Fruit fly (Drosophila melanogaster) whole organism, embryonic: ENCODE data around the gene Grd.

Source experiments
- Abd-B ChIP-seq: fragments of 200-800 bp; sonication (Bioruptor generic); optimal IDR thresholded peaks from 2 replicates; lab custom pipeline; 2018; ENCODE audit warnings: missing biosample characterization, mild to moderate bottlenecking, missing genetic modification characterization, moderate library complexity
- Adf1 ChIP-seq: fragments of 200-800 bp; sonication (Bioruptor generic); IDR thresholded peaks from 2 replicates; pipeline ENCODE4 v1.3.6; 2022; ENCODE audit warnings: missing biosample characterization, missing genetic modification characterization
- Atf-2 ChIP-seq: fragments of 200-800 bp; sonication (Bioruptor generic); optimal IDR thresholded peaks from 2 replicates; lab custom pipeline; 2016; ENCODE audit warnings: missing biosample characterization, missing genetic modification characterization
- Awh ChIP-seq: fragments of 200-800 bp; sonication (Bioruptor generic); IDR thresholded peaks from 2 replicates; pipeline ENCODE4, ENCODE4 v1.3.6; 2022; ENCODE audit warnings: missing biosample characterization, missing genetic modification characterization
- BEAF-32 ChIP-seq: fragments of 200-800 bp; sonication (Bioruptor generic); optimal IDR thresholded peaks from 3 replicates; lab custom pipeline; 2017; ENCODE audit warnings: missing biosample characterization, missing genetic modification characterization, mild to moderate bottlenecking, moderate library complexity, missing genetic modification reagents
- Bgb ChIP-seq: fragments of 200-800 bp; sonication (Bioruptor generic); IDR thresholded peaks from 2 replicates; pipeline ENCODE4 v1.3.6; 2022; ENCODE audit warnings: missing biosample characterization, missing genetic modification characterization; ENCODE audit not compliant: partially characterized antibody
- CG10321 ChIP-seq: fragments of 200-800 bp; sonication (Bioruptor generic); IDR thresholded peaks from 2 replicates; pipeline ENCODE4 v1.3.6; 2022; ENCODE audit warnings: missing biosample characterization, missing genetic modification characterization
- CG10654 ChIP-seq: fragments of 200-800 bp; sonication (Bioruptor generic); optimal IDR thresholded peaks from 2 replicates; lab custom pipeline; 2016; ENCODE audit warnings: missing biosample characterization, missing genetic modification characterization
- CG13296 ChIP-seq: fragments of 200-800 bp; sonication (Bioruptor generic); optimal IDR thresholded peaks from 3 replicates; lab custom pipeline; 2018; ENCODE audit warnings: missing biosample characterization, mild to moderate bottlenecking, missing genetic modification characterization
- CG15073 ChIP-seq: fragments of 200-800 bp; sonication (Bioruptor generic); optimal IDR thresholded peaks from 2 replicates; lab custom pipeline; 2016; ENCODE audit warnings: missing biosample characterization, missing genetic modification characterization
- CG16863 ChIP-seq: fragments of 200-800 bp; sonication (Bioruptor generic); optimal IDR thresholded peaks from 3 replicates; lab custom pipeline; 2016; ENCODE audit warnings: missing biosample characterization, missing genetic modification characterization
- CG17385 ChIP-seq: fragments of 200-800 bp; sonication (Bioruptor generic); optimal IDR thresholded peaks from 3 replicates; lab custom pipeline; 2018; ENCODE audit warnings: missing biosample characterization, mild to moderate bottlenecking, missing genetic modification characterization
- CG1792 ChIP-seq: fragments of 200-800 bp; sonication (Bioruptor generic); optimal IDR thresholded peaks from 2 replicates; lab custom pipeline; 2016; ENCODE audit warnings: missing biosample characterization, missing genetic modification characterization
- CG18476 ChIP-seq: fragments of 200-800 bp; sonication (Bioruptor generic); optimal IDR thresholded peaks from 2 replicates; lab custom pipeline; 2016; ENCODE audit warnings: missing biosample characterization, mild to moderate bottlenecking, missing genetic modification characterization
- CG2199 ChIP-seq: fragments of 200-800 bp; sonication (Bioruptor generic); IDR thresholded peaks from 3 replicates; pipeline ENCODE4 v1.3.6; 2022; ENCODE audit warnings: missing biosample characterization, missing genetic modification characterization
- CG30403 ChIP-seq: fragments of 200-800 bp; sonication (Bioruptor generic); optimal IDR thresholded peaks from 3 replicates; lab custom pipeline; 2016; ENCODE audit warnings: missing biosample characterization, missing genetic modification characterization
- CG33213 ChIP-seq: fragments of 200-800 bp; sonication (Bioruptor generic); optimal IDR thresholded peaks from 3 replicates; lab custom pipeline; 2016; ENCODE audit warnings: missing biosample characterization, missing genetic modification characterization
- CG34422 ChIP-seq: fragments of 200-800 bp; sonication (Bioruptor generic); IDR thresholded peaks from 3 replicates; pipeline ENCODE4 v1.3.6; 2022; ENCODE audit warnings: missing biosample characterization, missing genetic modification characterization
- CG4328 ChIP-seq: fragments of 200-800 bp; sonication (Bioruptor generic); optimal IDR thresholded peaks from 3 replicates; lab custom pipeline; 2017; ENCODE audit warnings: missing biosample characterization, missing genetic modification reagents, missing genetic modification characterization
- CG4360 ChIP-seq: fragments of 200-800 bp; sonication (Bioruptor generic); IDR thresholded peaks from 2 replicates; pipeline ENCODE4 v1.3.6; 2022; ENCODE audit warnings: missing biosample characterization, missing genetic modification characterization
- CG4424 ChIP-seq: fragments of 200-800 bp; sonication (Bioruptor generic); optimal IDR thresholded peaks from 3 replicates; lab custom pipeline; 2016; ENCODE audit warnings: missing biosample characterization, missing genetic modification characterization
- CG4730 ChIP-seq: fragments of 200-800 bp; sonication (Bioruptor generic); IDR thresholded peaks from 2 replicates; pipeline ENCODE4 v1.3.6; 2022; ENCODE audit warnings: missing biosample characterization, missing genetic modification characterization
- CG6791 ChIP-seq: fragments of 200-800 bp; sonication (Bioruptor generic); IDR thresholded peaks from 3 replicates; pipeline ENCODE4 v1.3.6; 2022; ENCODE audit warnings: missing biosample characterization, missing genetic modification characterization; ENCODE audit not compliant: partially characterized antibody
- CG7786 ChIP-seq: fragments of 200-800 bp; sonication (Bioruptor generic); optimal IDR thresholded peaks from 2 replicates; lab custom pipeline; 2016; ENCODE audit warnings: missing biosample characterization, missing genetic modification characterization
- CG8290 ChIP-seq, 3 experiments: fragments of 200-800 bp; sonication (Bioruptor generic); optimal IDR thresholded peaks; 2 replicates each; lab custom pipeline; 2016 to 2019; ENCODE audit warnings: missing biosample characterization in 3 of 3, missing genetic modification characterization in 3 of 3, mild to moderate bottlenecking in 2 of 3, moderate library complexity in 1 of 3
- CG8765 ChIP-seq: fragments of 200-800 bp; sonication (Bioruptor generic); IDR thresholded peaks from 2 replicates; pipeline ENCODE4 v1.3.6; 2022; ENCODE audit warnings: missing biosample characterization, missing genetic modification characterization
- Gsc ChIP-seq: fragments of 200-800 bp; sonication (Bioruptor generic); IDR thresholded peaks from 2 replicates; pipeline ENCODE4 v1.3.6; 2022; ENCODE audit warnings: missing biosample characterization, missing genetic modification characterization
- Neu2 ChIP-seq: fragments of 200-800 bp; sonication (Bioruptor generic); optimal IDR thresholded peaks from 3 replicates; lab custom pipeline; 2016; ENCODE audit warnings: missing biosample characterization, missing genetic modification characterization, borderline replicate concordance
- Oli ChIP-seq: fragments of 200-800 bp; sonication (Bioruptor generic); optimal IDR thresholded peaks from 2 replicates; lab custom pipeline; 2018; ENCODE audit warnings: missing biosample characterization, mild to moderate bottlenecking, missing genetic modification characterization, moderate library complexity
- Taf1 ChIP-seq: fragments of 200-800 bp; sonication (Bioruptor generic); IDR thresholded peaks from 2 replicates; pipeline ENCODE4 v1.3.6; 2022; ENCODE audit warnings: missing biosample characterization, missing genetic modification characterization
- YL-1 ChIP-seq: fragments of 200-800 bp; sonication (Bioruptor generic); optimal IDR thresholded peaks from 3 replicates; lab custom pipeline; 2017; ENCODE audit warnings: missing biosample characterization, mild to moderate bottlenecking, missing genetic modification characterization
- abd-A ChIP-seq: fragments of 200-800 bp; sonication (Bioruptor generic); optimal IDR thresholded peaks from 3 replicates; lab custom pipeline; 2019; ENCODE audit warnings: missing biosample characterization, mild to moderate bottlenecking, missing genetic modification characterization, moderate library complexity
- amos ChIP-seq: fragments of 200-800 bp; sonication (Bioruptor generic); IDR thresholded peaks from 2 replicates; pipeline ENCODE4 v1.3.6; 2022; ENCODE audit warnings: missing biosample characterization, missing genetic modification characterization; ENCODE audit not compliant: partially characterized antibody
- btn ChIP-seq: fragments of 200-800 bp; sonication (Bioruptor generic); optimal IDR thresholded peaks from 2 replicates; lab custom pipeline; 2016; ENCODE audit warnings: missing biosample characterization, missing genetic modification characterization
- corto ChIP-seq: fragments of 200-800 bp; sonication (Bioruptor generic); optimal IDR thresholded peaks from 2 replicates; lab custom pipeline; 2016; ENCODE audit warnings: missing biosample characterization, mild to moderate bottlenecking, missing genetic modification characterization, moderate library complexity
- esg ChIP-seq: fragments of 200-800 bp; sonication (Bioruptor generic); conservative IDR thresholded peaks from 2 replicates; pipeline ENCODE4 v1.3.6; 2022; ENCODE audit warnings: missing biosample characterization, missing genetic modification characterization
- ewg ChIP-seq: fragments of 200-800 bp; sonication (Bioruptor generic); optimal IDR thresholded peaks from 3 replicates; lab custom pipeline; 2017; ENCODE audit warnings: mild to moderate bottlenecking, missing biosample characterization, missing genetic modification reagents, missing genetic modification characterization
- fd96Cb ChIP-seq: fragments of 200-800 bp; sonication (Bioruptor generic); optimal IDR thresholded peaks from 2 replicates; lab custom pipeline; 2018; ENCODE audit warnings: missing biosample characterization, mild to moderate bottlenecking, missing genetic modification characterization, moderate library complexity
- jing ChIP-seq: fragments of 200-800 bp; sonication (Bioruptor generic); optimal IDR thresholded peaks from 2 replicates; lab custom pipeline; 2018; ENCODE audit warnings: missing biosample characterization, mild to moderate bottlenecking, missing genetic modification characterization
- otp ChIP-seq: fragments of 200-800 bp; sonication (Bioruptor generic); IDR thresholded peaks from 3 replicates; pipeline ENCODE4, ENCODE4 v1.3.6; 2022; ENCODE audit warnings: missing biosample characterization, missing genetic modification characterization
- p53 ChIP-seq: fragments of 200-800 bp; sonication (Bioruptor generic); optimal IDR thresholded peaks from 2 replicates; lab custom pipeline; 2016; ENCODE audit warnings: missing biosample characterization, missing genetic modification characterization
- pzg ChIP-seq: fragments of 200-800 bp; sonication (Bioruptor generic); optimal IDR thresholded peaks from 3 replicates; lab custom pipeline; 2018; ENCODE audit warnings: missing biosample characterization, mild to moderate bottlenecking, missing genetic modification characterization, moderate library complexity
- salm ChIP-seq: fragments of 200-800 bp; sonication (Bioruptor generic); optimal IDR thresholded peaks from 2 replicates; lab custom pipeline; 2018; ENCODE audit warnings: missing biosample characterization, mild to moderate bottlenecking, missing genetic modification characterization
- sc ChIP-seq, 3 experiments: fragments of >200 bp in 2 of 3; fragments of 200-800 bp in 1 of 3; sonication (Bioruptor generic) in 1 of 3; optimal IDR thresholded peaks; 2 replicates in 2 of 3; 3 replicates in 1 of 3; lab custom pipeline; 2017; ENCODE audit warnings: mild to moderate bottlenecking in 1 of 3, missing biosample characterization in 1 of 3, missing genetic modification characterization in 1 of 3, missing genetic modification reagents in 1 of 3
- sr ChIP-seq: fragments of 200-800 bp; sonication (Bioruptor generic); IDR thresholded peaks from 3 replicates; pipeline ENCODE4 v1.3.6; 2022; ENCODE audit warnings: missing biosample characterization, missing genetic modification characterization
- stwl ChIP-seq: fragments of 200-800 bp; sonication (Bioruptor generic); optimal IDR thresholded peaks from 3 replicates; lab custom pipeline; 2018; ENCODE audit warnings: missing biosample characterization, mild to moderate bottlenecking, missing genetic modification characterization, moderate library complexity
- tap ChIP-seq: fragments of 200-800 bp; optimal IDR thresholded peaks from 3 replicates; lab custom pipeline; 2019; ENCODE audit warnings: missing biosample characterization, mild to moderate bottlenecking, missing genetic modification characterization, moderate library complexity
- vnd ChIP-seq: fragments of 200-800 bp; sonication (Bioruptor generic); IDR thresholded peaks from 3 replicates; pipeline ENCODE4 v1.3.6; 2022; ENCODE audit warnings: missing biosample characterization, missing genetic modification characterization; ENCODE audit not compliant: partially characterized antibody
- vvl ChIP-seq: fragments of 200-800 bp; sonication (Bioruptor generic); IDR thresholded peaks from 2 replicates; pipeline ENCODE4 v1.3.6; 2022; ENCODE audit warnings: missing biosample characterization, missing genetic modification characterization

Gene Grd

dm6 chr3L:17842892-17843703 lies 20.0 kb downstream of the Grd start, which contains the start of gene CG5567 (continued):
- TF ChIP-seq corto: no peak
- no peak for TF ChIP-seq tap (tag; lab: Kevin White, UChicago)
- no peak for TF ChIP-seq vvl
- TF ChIP-seq pzg: peak; percentile 30
- TF ChIP-seq Bgb (GFP tag; lab: Robert Waterston, UW): no peak
- no peak for TF ChIP-seq salm (tag; lab: Kevin White, UChicago)
- no peak for TF ChIP-seq btn (GFP tag; lab: Kevin White, UChicago)
- TF ChIP-seq otp: no peak
- no peak for TF ChIP-seq Gsc
- TF ChIP-seq CG33213: no peak
- TF ChIP-seq esg (GFP tag; lab: Robert Waterston, UW): no peak
- TF ChIP-seq CG6791: peak; percentile 33; the same call in 1 of the 3 replicates
- TF ChIP-seq CG4328 (GFP tag; lab: Kevin White, UChicago): no peak
- no peak for TF ChIP-seq CG4424 (GFP tag; lab: Kevin White, UChicago)
- TF ChIP-seq amos (GFP tag; lab: Robert Waterston, UW): no peak
- no peak for TF ChIP-seq CG7786 (GFP tag; lab: Kevin White, UChicago)
- no peak for TF ChIP-seq CG4730 (GFP tag; lab: Robert Waterston, UW)
- no peak for TF ChIP-seq fd96Cb (tag; lab: Kevin White, UChicago)
- no peak for TF ChIP-seq CG16863 (GFP tag; lab: Kevin White, UChicago)
- TF ChIP-seq sr (GFP tag; lab: Robert Waterston, UW): no peak
- no peak for TF ChIP-seq p53 (GFP tag; lab: Kevin White, UChicago)
- peak; percentile 2 for TF ChIP-seq Oli
- TF ChIP-seq CG34422 (GFP tag; lab: Robert Waterston, UW): no peak
- no peak for TF ChIP-seq ewg (GFP tag; lab: Kevin White, UChicago)
- no peak for TF ChIP-seq Awh
- no peak for TF ChIP-seq CG1792 (GFP tag; lab: Kevin White, UChicago)
- TF ChIP-seq CG15073 (GFP tag; lab: Kevin White, UChicago): no peak
- TF ChIP-seq vnd (GFP tag; lab: Robert Waterston, UW): no peak
- TF ChIP-seq CG17385 (GFP tag; lab: Kevin White, UChicago): peak; percentile 18
- no peak for TF ChIP-seq jing (GFP tag; lab: Kevin White, UChicago)
- TF ChIP-seq CG4360 (GFP tag; lab: Robert Waterston, UW): no peak
- no peak for TF ChIP-seq Taf1
- no peak for TF ChIP-seq sc (optimal IDR thresholded peaks at IDR 0.05; lab: Kevin White, UChicago)
- TF ChIP-seq sc (GFP tag; optimal IDR thresholded peaks at IDR 0.05; lab: Kevin White, UChicago): no peak
- TF ChIP-seq BEAF-32 (GFP tag; lab: Kevin White, UChicago): no peak
- TF ChIP-seq CG2199 (GFP tag; lab: Robert Waterston, UW): no peak
- TF ChIP-seq Neu2 (GFP tag; lab: Kevin White, UChicago): no peak
- no peak for TF ChIP-seq CG10321 (GFP tag; lab: Robert Waterston, UW)
- no peak for TF ChIP-seq abd-A (tag; lab: Kevin White, UChicago)
- TF ChIP-seq YL-1 (GFP tag; lab: Kevin White, UChicago): no peak
- no peak for TF ChIP-seq CG13296 (GFP tag; lab: Kevin White, UChicago)
- no peak for TF ChIP-seq CG18476 (GFP tag; lab: Kevin White, UChicago)
- peak; percentile 24; the same call in 1 of the 2 replicates for TF ChIP-seq Adf1 (GFP tag; lab: Robert Waterston, UW)
- TF ChIP-seq CG30403 (GFP tag; lab: Kevin White, UChicago): no peak
- no peak for TF ChIP-seq CG10654 (GFP tag; lab: Kevin White, UChicago)
- TF ChIP-seq CG8290 (GFP tag; optimal IDR thresholded peaks at IDR 0.05; lab: Kevin White, UChicago): no peak
- peak in 1 of 2 experiments; percentile 33 for TF ChIP-seq CG8290 (tag; optimal IDR thresholded peaks at IDR 0.05; lab: Kevin White, UChicago)
- TF ChIP-seq stwl (tag; lab: Kevin White, UChicago): peak; percentile 18
- no peak for TF ChIP-seq Abd-B (GFP tag; lab: Kevin White, UChicago)
- no peak for TF ChIP-seq Atf-2 (GFP tag; lab: Kevin White, UChicago)
- TF ChIP-seq CG8765: no peak
